Fruit fly (Drosophila melanogaster) whole organism, embryonic: Measurements from ENCODE around the gene CG31122.
A peak's percentile ranks its signal among the peaks of the same experiment; 100 is the strongest.

Experiments
- Adf1 ChIP-seq: fragments of 200-800 bp; sonication (Bioruptor generic); IDR thresholded peaks from 2 replicates; pipeline ENCODE4 v1.3.6; 2022; ENCODE audit warnings: missing biosample characterization, missing genetic modification characterization
- Asciz ChIP-seq: fragments of 200-800 bp; sonication (Bioruptor generic); optimal IDR thresholded peaks from 2 replicates; lab custom pipeline; 2017; ENCODE audit warnings: missing biosample characterization, mild to moderate bottlenecking, missing genetic modification characterization, missing genetic modification reagents
- Atf6 ChIP-seq: fragments of 200-800 bp; sonication (Bioruptor generic); IDR thresholded peaks from 2 replicates; pipeline ENCODE4 v1.3.6; 2022; ENCODE audit warnings: missing biosample characterization, missing genetic modification characterization
- CG10267 ChIP-seq: fragments of 200-800 bp; sonication (Bioruptor generic); optimal IDR thresholded peaks from 2 replicates; lab custom pipeline; 2018; ENCODE audit warnings: missing biosample characterization, mild to moderate bottlenecking, missing genetic modification characterization, moderate library complexity
- CG10366 ChIP-seq: fragments of 200-800 bp; sonication (Bioruptor generic); IDR thresholded peaks from 2 replicates; pipeline ENCODE4 v1.3.6; 2022; ENCODE audit warnings: missing biosample characterization, missing genetic modification characterization
- CG11085 ChIP-seq: fragments of 200-800 bp; sonication (Bioruptor generic); IDR thresholded peaks from 2 replicates; pipeline ENCODE4 v1.3.6; 2022; ENCODE audit warnings: missing biosample characterization, missing genetic modification characterization
- CG11247 ChIP-seq: fragments of 200-800 bp; sonication (Bioruptor generic); IDR thresholded peaks from 2 replicates; pipeline ENCODE4 v1.3.6; 2022; ENCODE audit warnings: missing biosample characterization, missing genetic modification characterization
- CG12155 ChIP-seq: fragments of 200-800 bp; sonication (Bioruptor generic); optimal IDR thresholded peaks from 3 replicates; lab custom pipeline; 2016; ENCODE audit warnings: missing biosample characterization, missing genetic modification characterization
- CG12744 ChIP-seq: fragments of 200-800 bp; sonication (Bioruptor generic); optimal IDR thresholded peaks from 2 replicates; lab custom pipeline; 2016; ENCODE audit warnings: missing biosample characterization, missing genetic modification characterization
- CG13123 ChIP-seq: fragments of 200-800 bp; sonication (Bioruptor generic); optimal IDR thresholded peaks from 2 replicates; lab custom pipeline; 2016; ENCODE audit warnings: missing biosample characterization, missing genetic modification characterization
- CG15514 ChIP-seq: fragments of 200-800 bp; sonication (Bioruptor generic); optimal IDR thresholded peaks from 3 replicates; lab custom pipeline; 2017; ENCODE audit warnings: missing biosample characterization, missing genetic modification characterization, mild to moderate bottlenecking, moderate library complexity, missing genetic modification reagents
- CG15601 ChIP-seq: fragments of 200-800 bp; sonication (Bioruptor generic); optimal IDR thresholded peaks from 3 replicates; lab custom pipeline; 2019; ENCODE audit warnings: missing biosample characterization, mild to moderate bottlenecking, missing genetic modification characterization, moderate library complexity
- CG16863 ChIP-seq: fragments of 200-800 bp; sonication (Bioruptor generic); optimal IDR thresholded peaks from 3 replicates; lab custom pipeline; 2016; ENCODE audit warnings: missing biosample characterization, missing genetic modification characterization
- CG17359 ChIP-seq: fragments of 200-800 bp; sonication (Bioruptor generic); optimal IDR thresholded peaks from 3 replicates; lab custom pipeline; 2018; ENCODE audit warnings: missing biosample characterization, mild to moderate bottlenecking, missing genetic modification characterization, moderate library complexity
- CG2678 ChIP-seq: fragments of 200-800 bp; sonication (Bioruptor generic); optimal IDR thresholded peaks from 3 replicates; lab custom pipeline; 2019; ENCODE audit warnings: missing biosample characterization, mild to moderate bottlenecking, missing genetic modification characterization, moderate library complexity
- CG2875 ChIP-seq: fragments of 200-800 bp; sonication (Bioruptor generic); optimal IDR thresholded peaks from 2 replicates; lab custom pipeline; 2017; ENCODE audit warnings: missing biosample characterization, mild to moderate bottlenecking, missing genetic modification characterization, missing genetic modification reagents
- CG34422 ChIP-seq: fragments of 200-800 bp; sonication (Bioruptor generic); IDR thresholded peaks from 3 replicates; pipeline ENCODE4 v1.3.6; 2022; ENCODE audit warnings: missing biosample characterization, missing genetic modification characterization
- CG3995 ChIP-seq: fragments of 200-800 bp; sonication (Bioruptor generic); optimal IDR thresholded peaks from 3 replicates; lab custom pipeline; 2016; ENCODE audit warnings: missing biosample characterization, missing genetic modification characterization
- CG8765 ChIP-seq: fragments of 200-800 bp; sonication (Bioruptor generic); IDR thresholded peaks from 2 replicates; pipeline ENCODE4 v1.3.6; 2022; ENCODE audit warnings: missing biosample characterization, missing genetic modification characterization
- CG9215 ChIP-seq: fragments of 200-800 bp; sonication (Bioruptor generic); IDR thresholded peaks from 2 replicates; pipeline ENCODE4 v1.3.6; 2022; ENCODE audit warnings: missing biosample characterization, missing genetic modification characterization
- CG9437 ChIP-seq: fragments of 200-800 bp; sonication (Bioruptor generic); optimal IDR thresholded peaks from 2 replicates; lab custom pipeline; 2018; ENCODE audit warnings: missing biosample characterization, mild to moderate bottlenecking, missing genetic modification characterization
- D ChIP-seq, 2 experiments: fragments of 200-800 bp in 1 of 2; fragments of >200 bp in 1 of 2; sonication (Bioruptor generic) in 1 of 2; optimal IDR thresholded peaks; 2 replicates in 1 of 2; 3 replicates in 1 of 2; lab custom pipeline; 2017; ENCODE audit warnings: mild to moderate bottlenecking in 1 of 2, missing biosample characterization in 1 of 2, missing genetic modification characterization in 1 of 2, missing genetic modification reagents in 1 of 2
- Dfd ChIP-seq, 2 experiments: fragments of >200 bp; optimal IDR thresholded peaks; 2 replicates each; lab custom pipeline; 2017; ENCODE audit warnings: missing biosample characterization in 2 of 2, missing genetic modification characterization in 2 of 2
- ERR ChIP-seq: fragments of 200-800 bp; sonication (Bioruptor generic); optimal IDR thresholded peaks from 2 replicates; lab custom pipeline; 2016; ENCODE audit warnings: missing biosample characterization, missing genetic modification characterization
- Eip74EF ChIP-seq, 2 experiments: fragments of 200-800 bp in 1 of 2; fragments of >200 bp in 1 of 2; sonication (Bioruptor generic) in 1 of 2; optimal IDR thresholded peaks; 2 replicates each; lab custom pipeline; 2017 to 2019; ENCODE audit warnings: missing biosample characterization in 2 of 2, missing genetic modification characterization in 2 of 2, mild to moderate bottlenecking in 1 of 2, moderate library complexity in 1 of 2
- NC2β ChIP-seq: fragments of 200-800 bp; sonication (Bioruptor generic); optimal IDR thresholded peaks from 2 replicates; lab custom pipeline; 2016; ENCODE audit warnings: missing biosample characterization, missing genetic modification characterization
- Pdp1 ChIP-seq, 2 experiments: fragments of 200-800 bp; sonication (Bioruptor generic); optimal IDR thresholded peaks; 3 replicates each; lab custom pipeline; 2016; ENCODE audit warnings: missing biosample characterization in 2 of 2, missing genetic modification characterization in 2 of 2, mild to moderate bottlenecking in 1 of 2, moderate library complexity in 1 of 2
- Ptx1 ChIP-seq: fragments of 200-800 bp; sonication (Bioruptor generic); IDR thresholded peaks from 2 replicates; pipeline ENCODE4 v1.3.6; 2022; ENCODE audit warnings: missing biosample characterization, missing genetic modification characterization
- Rfx ChIP-seq: fragments of 200-800 bp; sonication (Bioruptor generic); IDR thresholded peaks from 2 replicates; pipeline ENCODE4 v1.3.6; 2022; ENCODE audit warnings: missing biosample characterization, missing genetic modification characterization
- Rx ChIP-seq: fragments of 200-800 bp; sonication (Bioruptor generic); IDR thresholded peaks from 2 replicates; pipeline ENCODE4 v1.3.6; 2022; ENCODE audit warnings: missing biosample characterization, missing genetic modification characterization
- Sox102F ChIP-seq: fragments of 200-800 bp; sonication (Bioruptor generic); optimal IDR thresholded peaks from 2 replicates; lab custom pipeline; 2018; ENCODE audit warnings: missing biosample characterization, mild to moderate bottlenecking, missing genetic modification characterization, moderate library complexity
- Vsx1 ChIP-seq: fragments of 200-800 bp; sonication (Bioruptor generic); optimal IDR thresholded peaks from 2 replicates; lab custom pipeline; 2017; ENCODE audit warnings: missing biosample characterization, mild to moderate bottlenecking, missing genetic modification characterization, missing genetic modification reagents
- az2 ChIP-seq: fragments of 200-800 bp; sonication (Bioruptor generic); optimal IDR thresholded peaks from 3 replicates; lab custom pipeline; 2016; ENCODE audit warnings: missing biosample characterization, missing genetic modification characterization
- fd3F ChIP-seq: fragments of 200-800 bp; sonication (Bioruptor generic); optimal IDR thresholded peaks from 2 replicates; lab custom pipeline; 2018; ENCODE audit warnings: missing biosample characterization, mild to moderate bottlenecking, missing genetic modification characterization, moderate library complexity
- fd64A ChIP-seq: fragments of 200-800 bp; sonication (Bioruptor generic); optimal IDR thresholded peaks from 3 replicates; lab custom pipeline; 2018; ENCODE audit warnings: missing biosample characterization, mild to moderate bottlenecking, missing genetic modification characterization
- fd96Cb ChIP-seq: fragments of 200-800 bp; sonication (Bioruptor generic); optimal IDR thresholded peaks from 2 replicates; lab custom pipeline; 2018; ENCODE audit warnings: missing biosample characterization, mild to moderate bottlenecking, missing genetic modification characterization, moderate library complexity
- gcm2 ChIP-seq: fragments of 200-800 bp; sonication (Bioruptor generic); optimal IDR thresholded peaks from 2 replicates; lab custom pipeline; 2016; ENCODE audit warnings: missing biosample characterization, missing genetic modification characterization
- gfzf ChIP-seq: fragments of 200-800 bp; sonication (Bioruptor generic); optimal IDR thresholded peaks from 2 replicates; lab custom pipeline; 2016; ENCODE audit warnings: missing biosample characterization, mild to moderate bottlenecking, missing genetic modification characterization, moderate library complexity
- h ChIP-seq: fragments of >200 bp; optimal IDR thresholded peaks from 2 replicates; lab custom pipeline; 2017
- luna ChIP-seq: fragments of 200-800 bp; sonication (Bioruptor generic); optimal IDR thresholded peaks from 2 replicates; lab custom pipeline; 2016; ENCODE audit warnings: missing biosample characterization, missing genetic modification characterization
- nerfin-2 ChIP-seq: fragments of 200-800 bp; sonication (Bioruptor generic); IDR thresholded peaks from 2 replicates; pipeline ENCODE4 v1.3.6; 2022; ENCODE audit warnings: missing biosample characterization, missing genetic modification characterization; ENCODE audit not compliant: partially characterized antibody
- pros ChIP-seq: fragments of 200-800 bp; sonication (Bioruptor generic); optimal IDR thresholded peaks from 3 replicates; lab custom pipeline; 2019; ENCODE audit warnings: missing biosample characterization, mild to moderate bottlenecking, missing genetic modification characterization, moderate library complexity
- schlank ChIP-seq: fragments of 200-800 bp; sonication (Bioruptor generic); optimal IDR thresholded peaks from 2 replicates; lab custom pipeline; 2018; ENCODE audit warnings: missing biosample characterization, mild to moderate bottlenecking, missing genetic modification characterization
- seq ChIP-seq: fragments of 200-800 bp; sonication (Bioruptor generic); IDR thresholded peaks from 2 replicates; pipeline ENCODE4 v1.3.6; 2022; ENCODE audit warnings: missing biosample characterization, missing genetic modification characterization
- shn ChIP-seq: fragments of 200-800 bp; sonication (Bioruptor generic); optimal IDR thresholded peaks from 3 replicates; lab custom pipeline; 2016; ENCODE audit warnings: missing biosample characterization, missing genetic modification characterization
- so ChIP-seq: fragments of 200-800 bp; sonication (Bioruptor generic); IDR thresholded peaks from 3 replicates; pipeline ENCODE4 v1.3.6; 2022; ENCODE audit warnings: missing biosample characterization, missing genetic modification characterization
- tll ChIP-seq, 2 experiments: fragments of 200-800 bp in 1 of 2; fragments of >200 bp in 1 of 2; sonication (Bioruptor generic) in 1 of 2; optimal IDR thresholded peaks; 2 replicates each; lab custom pipeline; 2017 to 2019; ENCODE audit warnings: missing biosample characterization in 2 of 2, missing genetic modification characterization in 2 of 2, mild to moderate bottlenecking in 1 of 2, moderate library complexity in 1 of 2
- tup ChIP-seq: fragments of 200-800 bp; sonication (Bioruptor generic); optimal IDR thresholded peaks from 2 replicates; lab custom pipeline; 2016; ENCODE audit warnings: missing biosample characterization, mild to moderate bottlenecking, missing genetic modification characterization, moderate library complexity

Gene CG31122

DNA sequence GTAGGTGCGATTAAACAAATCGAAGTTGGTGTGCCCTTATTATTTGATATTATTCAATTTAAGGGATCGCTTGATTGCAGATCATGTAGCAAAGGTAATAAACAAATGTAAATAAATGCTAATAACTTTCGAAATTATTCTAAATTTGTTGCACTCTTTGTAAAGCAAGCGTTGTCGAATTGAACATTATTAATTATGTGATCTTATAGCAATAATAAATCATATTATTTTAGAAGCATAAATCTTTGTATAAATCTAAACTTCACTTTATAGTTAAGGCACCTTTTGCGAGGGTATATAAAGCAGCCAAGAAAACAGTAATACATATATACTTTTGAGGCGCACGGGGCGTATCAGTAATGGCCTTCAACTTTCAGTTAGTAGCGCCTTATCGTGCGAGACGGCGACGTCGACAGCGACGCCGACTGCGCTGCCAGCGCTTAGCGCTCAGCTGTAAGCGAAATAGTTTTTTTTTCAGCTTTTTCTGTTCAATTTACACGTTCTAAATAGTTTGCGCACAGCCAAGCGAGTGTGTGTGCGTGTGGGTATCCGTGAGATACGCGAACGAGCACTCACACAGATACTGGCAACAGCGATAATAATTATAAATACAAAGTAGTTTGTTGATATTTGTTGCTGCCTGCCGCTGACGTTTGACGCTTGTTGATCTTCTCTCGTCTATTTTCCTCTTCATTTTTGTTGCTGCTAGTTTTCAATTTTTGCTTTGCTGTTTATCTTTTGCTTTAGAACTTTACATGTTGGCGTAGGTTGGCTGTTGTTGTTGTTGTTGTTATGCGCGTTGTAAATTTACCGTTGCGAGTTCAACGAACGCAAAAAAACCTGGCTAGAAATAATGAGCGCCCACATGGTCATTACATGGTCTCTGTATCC lies 26.4 kb upstream of the CG31122 start (continued):
- TF ChIP-seq Rx (no peak), Adf1 (GFP tag; lab: Robert Waterston, UW) (peak; percentile 99), CG13123 (GFP tag; lab: Kevin White, UChicago) (peak; percentile 16), Vsx1 (GFP tag; lab: Kevin White, UChicago) (peak; percentile 68), CG15601 (tag; lab: Kevin White, UChicago) (peak; percentile 74), gcm2 (GFP tag; lab: Kevin White, UChicago) (peak; percentile 2), Ptx1 (GFP tag; lab: Robert Waterston, UW) (no peak; the same call in 1 of the 2 replicates), seq (GFP tag; lab: Robert Waterston, UW) (peak; percentile 56), CG9215 (GFP tag; lab: Robert Waterston, UW) (peak; percentile 55), Sox102F (peak; percentile 33), CG11247 (peak; percentile 9; the same call in 1 of the 2 replicates), Atf6 (GFP tag; lab: Robert Waterston, UW) (peak; percentile 69), Dfd (GFP tag; optimal IDR thresholded peaks at IDR 0.05; lab: Kevin White, UChicago) (no peak), CG9437 (peak; percentile 39), so (GFP tag; lab: Robert Waterston, UW) (peak; percentile 66; the same call in 1 of the 3 replicates), h (lab: Kevin White, UChicago) (no peak), CG12155 (GFP tag; lab: Kevin White, UChicago) (peak; percentile 37), shn (peak; percentile 22), nerfin-2 (GFP tag; lab: Robert Waterston, UW) (no peak), Asciz (peak; percentile 78), Rfx (peak; percentile 61), CG10366 (GFP tag; lab: Robert Waterston, UW) (no peak; the same call in 1 of the 2 replicates), CG34422 (no peak), Eip74EF (GFP tag; optimal IDR thresholded peaks at IDR 0.05; lab: Kevin White, UChicago) (no peak), fd96Cb (peak; percentile 37), tup (GFP tag; lab: Kevin White, UChicago) (no peak), CG15514 (GFP tag; lab: Kevin White, UChicago) (peak; percentile 53), gfzf (GFP tag; lab: Kevin White, UChicago) (no peak), NC2β (GFP tag; lab: Kevin White, UChicago) (no peak)

DNA sequence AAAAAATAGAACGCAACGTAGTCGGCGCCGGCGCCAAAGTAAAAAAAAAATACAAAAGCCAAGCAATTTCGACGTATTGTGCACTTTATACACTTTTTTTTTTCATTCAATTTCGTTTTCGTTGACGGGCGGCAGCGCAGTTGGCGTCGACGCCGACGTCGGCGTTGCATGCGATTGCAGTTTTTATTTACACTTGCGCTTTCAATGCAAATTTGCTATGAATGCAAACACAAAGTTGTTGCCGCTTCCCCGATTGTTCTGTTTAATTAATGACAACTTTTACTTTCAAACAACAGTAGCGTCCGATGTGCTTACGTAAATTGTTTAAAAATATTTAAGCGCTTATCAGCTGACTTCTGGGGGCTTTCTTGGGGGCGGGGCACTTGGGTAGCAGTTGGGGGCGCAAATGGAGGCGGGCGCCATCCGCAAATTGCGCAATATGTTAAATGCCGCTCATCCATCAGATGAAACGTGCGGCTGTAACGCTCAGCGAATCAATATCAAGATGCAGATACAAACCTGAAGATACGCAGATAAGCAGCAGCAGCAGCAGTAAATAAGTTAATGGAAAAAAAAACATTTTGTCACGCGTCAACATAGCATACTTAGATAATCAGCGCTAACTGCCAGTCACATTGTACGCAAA lies 25.6 kb upstream of the CG31122 start:
- TF ChIP-seq CG3995 (GFP tag; lab: Kevin White, UChicago) = no peak
- TF ChIP-seq pros (GFP tag; lab: Kevin White, UChicago) = no peak
- TF ChIP-seq CG10267 (tag; lab: Kevin White, UChicago) = no peak
- peak; percentile 37 for TF ChIP-seq CG2875 (GFP tag; lab: Kevin White, UChicago)
- TF ChIP-seq D (optimal IDR thresholded peaks at IDR 0.05; lab: Kevin White, UChicago) = no peak
- TF ChIP-seq D (GFP tag; optimal IDR thresholded peaks at IDR 0.05; lab: Kevin White, UChicago) = no peak
- no peak for TF ChIP-seq luna (GFP tag; lab: Kevin White, UChicago)
- TF ChIP-seq CG16863 = no peak
- no peak for TF ChIP-seq fd3F (GFP tag; lab: Kevin White, UChicago)
- TF ChIP-seq az2 (GFP tag; lab: Kevin White, UChicago) = no peak
- no peak for TF ChIP-seq CG2678 (tag; lab: Kevin White, UChicago)
- TF ChIP-seq CG11085 = no peak
- peak; percentile 6 for TF ChIP-seq CG17359
- peak; percentile 1 for TF ChIP-seq fd64A (GFP tag; lab: Kevin White, UChicago)
- no peak for TF ChIP-seq CG8765 (GFP tag; lab: Robert Waterston, UW)
- no peak for TF ChIP-seq schlank (tag; lab: Kevin White, UChicago)
- TF ChIP-seq ERR (GFP tag; lab: Kevin White, UChicago) = no peak
- TF ChIP-seq tll (GFP tag; optimal IDR thresholded peaks at IDR 0.05; lab: Kevin White, UChicago) = no peak
- TF ChIP-seq CG12744 (GFP tag; lab: Kevin White, UChicago) = no peak
- peak in 1 of 2 experiments; percentile 70 for TF ChIP-seq Pdp1 (GFP tag; optimal IDR thresholded peaks at IDR 0.05; lab: Kevin White, UChicago)
- peak; percentile 41 for TF ChIP-seq Sox102F
